Fruit fly (Drosophila melanogaster): Measurements from ENCODE around the gene CG13247.

DNA sequence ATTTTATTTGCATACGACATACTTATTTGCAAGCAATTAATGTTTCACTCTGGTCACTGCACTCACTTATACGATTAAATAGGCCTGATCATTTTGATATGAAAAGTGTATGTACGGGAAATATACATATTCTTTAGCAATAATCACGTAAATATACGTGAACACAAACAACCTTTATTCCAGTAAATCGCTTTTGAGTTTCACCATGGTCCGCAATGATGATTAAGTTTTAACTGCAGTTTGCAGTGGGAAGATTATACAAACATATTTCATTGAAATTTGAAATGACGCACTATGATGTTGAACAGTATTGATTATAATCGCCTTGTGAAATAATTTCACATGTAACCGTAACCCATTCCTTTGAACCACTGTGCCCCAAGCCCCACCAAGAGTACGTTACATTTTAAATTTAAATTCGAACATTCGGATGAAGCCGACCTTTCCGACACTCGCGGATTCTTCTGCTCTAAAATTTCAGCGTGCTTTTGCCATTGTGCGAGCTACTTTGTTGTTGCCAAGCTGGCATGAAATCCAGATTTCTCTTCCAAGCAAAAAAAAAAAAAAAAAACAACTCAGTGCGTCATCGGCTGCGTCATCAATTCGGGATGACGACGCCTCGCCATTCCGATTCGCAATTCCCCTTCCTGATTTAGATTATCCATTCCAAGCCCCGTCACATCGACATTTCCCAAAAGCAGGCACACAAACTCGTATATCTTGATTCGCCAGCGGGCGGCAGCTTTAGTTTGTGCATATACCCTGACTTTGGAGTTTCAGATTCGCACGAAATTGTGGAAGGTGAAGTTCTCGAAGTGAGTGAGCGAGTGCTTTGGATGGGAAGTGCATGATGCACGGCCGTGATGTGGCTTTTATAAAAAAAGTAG, 33.6 kb downstream of the CG13247 start:
- TF ChIP-seq h (optimal IDR thresholded peaks at IDR 0.05) (no peak), Sin3A (optimal IDR thresholded peaks at IDR 0.05) (no peak)
